Fruit fly (Drosophila melanogaster) whole organism, wandering third instar larva: ENCODE results near the gene CG4119.
A peak's percentile ranks its signal among the peaks of the same experiment; 100 is the strongest.

Experiments
- Abd-B ChIP-seq: fragments of >200 bp; optimal IDR thresholded peaks from 2 replicates; lab custom pipeline; 2017; ENCODE audit warnings: missing biosample characterization, missing genetic modification characterization
- CG9705 ChIP-seq: fragments of 200-800 bp; sonication (Bioruptor generic); optimal IDR thresholded peaks from 2 replicates; lab custom pipeline; 2018; ENCODE audit warnings: missing biosample characterization, mild to moderate bottlenecking, missing genetic modification characterization
- HLH106 ChIP-seq: fragments of 200-800 bp; optimal IDR thresholded peaks from 3 replicates; lab custom pipeline; 2019; ENCODE audit warnings: missing biosample characterization, mild to moderate bottlenecking, missing genetic modification characterization, moderate library complexity
- Hnf4 ChIP-seq: fragments of 200-800 bp; sonication (Bioruptor generic); optimal IDR thresholded peaks from 2 replicates; lab custom pipeline; 2016; ENCODE audit warnings: missing biosample characterization, mild to moderate bottlenecking, missing genetic modification characterization
- Jra ChIP-seq: sonication (Bioruptor generic); optimal IDR thresholded peaks from 2 replicates; lab custom pipeline; 2016; ENCODE audit warnings: missing biosample characterization, missing genetic modification characterization
- Mio ChIP-seq: sonication (Bioruptor generic); optimal IDR thresholded peaks from 2 replicates; lab custom pipeline; 2016; ENCODE audit warnings: missing biosample characterization, missing genetic modification characterization
- Myc ChIP-seq: fragments of >200 bp; optimal IDR thresholded peaks from 2 replicates; lab custom pipeline; 2017
- OdsH ChIP-seq: fragments of 200-800 bp; sonication (Bioruptor generic); optimal IDR thresholded peaks from 2 replicates; lab custom pipeline; 2016; ENCODE audit warnings: missing biosample characterization, mild to moderate bottlenecking, missing genetic modification characterization
- Rel ChIP-seq, 2 experiments: fragments of 200-800 bp; sonication (Bioruptor generic) in 1 of 2; optimal IDR thresholded peaks; 2 replicates in 1 of 2; 3 replicates in 1 of 2; lab custom pipeline; 2016 to 2019; ENCODE audit warnings: mild to moderate bottlenecking in 2 of 2, missing biosample characterization in 2 of 2, missing genetic modification characterization in 2 of 2, moderate library complexity in 1 of 2
- Sp1 ChIP-seq: fragments of 200-800 bp; sonication (Bioruptor generic); optimal IDR thresholded peaks from 3 replicates; lab custom pipeline; 2019; ENCODE audit warnings: missing biosample characterization, mild to moderate bottlenecking, missing genetic modification characterization, moderate library complexity
- Vsx2 ChIP-seq: fragments of 200-300, 225-300 bp; sonication (Bioruptor generic); optimal IDR thresholded peaks from 2 replicates; lab custom pipeline; 2018; ENCODE audit warnings: missing biosample characterization, missing genetic modification characterization; ENCODE audit not compliant: partially characterized antibody
- br ChIP-seq: fragments of 200-800 bp; sonication (Bioruptor generic); optimal IDR thresholded peaks from 2 replicates; lab custom pipeline; 2016; ENCODE audit warnings: missing biosample characterization, missing genetic modification characterization
- brk ChIP-seq: fragments of 200-800 bp; sonication (Bioruptor generic); optimal IDR thresholded peaks from 2 replicates; lab custom pipeline; 2016; ENCODE audit warnings: missing biosample characterization, mild to moderate bottlenecking, missing genetic modification characterization
- dl ChIP-seq, 2 experiments: fragments of 175-275, 200-275 bp in 1 of 2; fragments of 200-275 bp in 1 of 2; sonication (Bioruptor generic); optimal IDR thresholded peaks; lab custom pipeline; 2018; ENCODE audit warnings: mild to moderate bottlenecking in 2 of 2, missing biosample characterization in 2 of 2, missing genetic modification characterization in 2 of 2, moderate library complexity in 2 of 2; ENCODE audit not compliant: partially characterized antibody in 2 of 2, insufficient read depth in 1 of 2
- dmrt93B ChIP-seq: fragments of 200-800 bp; sonication (Bioruptor generic); optimal IDR thresholded peaks from 2 replicates; lab custom pipeline; 2018; ENCODE audit warnings: missing biosample characterization, mild to moderate bottlenecking, missing genetic modification characterization
- dsf ChIP-seq: sonication (Bioruptor generic); optimal IDR thresholded peaks from 2 replicates; lab custom pipeline; 2016; ENCODE audit warnings: missing biosample characterization, missing genetic modification characterization, borderline replicate concordance
- ey ChIP-seq: fragments of 200-800 bp; sonication (Bioruptor generic); optimal IDR thresholded peaks from 2 replicates; lab custom pipeline; 2016; ENCODE audit warnings: missing biosample characterization, missing genetic modification characterization
- foxo ChIP-seq, 2 experiments: fragments of 200-800 bp; sonication (Bioruptor generic); optimal IDR thresholded peaks; 2 replicates in 1 of 2; 3 replicates in 1 of 2; lab custom pipeline; 2016 to 2017; ENCODE audit warnings: missing biosample characterization in 2 of 2, missing genetic modification characterization in 2 of 2
- fru ChIP-seq: fragments of 200-800 bp; sonication (Bioruptor generic); optimal IDR thresholded peaks from 3 replicates; lab custom pipeline; 2016; ENCODE audit warnings: missing biosample characterization, mild to moderate bottlenecking, missing genetic modification characterization
- h ChIP-seq: fragments of 200-800 bp; sonication (Bioruptor generic); optimal IDR thresholded peaks from 3 replicates; lab custom pipeline; 2016; ENCODE audit warnings: missing biosample characterization, mild to moderate bottlenecking, missing genetic modification characterization
- lola ChIP-seq: fragments of >200 bp; optimal IDR thresholded peaks from 2 replicates; lab custom pipeline; 2017; ENCODE audit warnings: missing biosample characterization, missing genetic modification characterization
- pan ChIP-seq: fragments of >200 bp; optimal IDR thresholded peaks from 2 replicates; lab custom pipeline; 2017
- psq ChIP-seq: fragments of 200-800 bp; sonication (Bioruptor generic); optimal IDR thresholded peaks from 3 replicates; lab custom pipeline; 2017; ENCODE audit warnings: missing biosample characterization, mild to moderate bottlenecking, missing genetic modification characterization, moderate library complexity
- rgr ChIP-seq: fragments of 200-800 bp; sonication (Bioruptor generic); optimal IDR thresholded peaks from 3 replicates; lab custom pipeline; 2016; ENCODE audit warnings: missing biosample characterization, mild to moderate bottlenecking, missing genetic modification characterization
- sage ChIP-seq: fragments of 200-800 bp; sonication (Bioruptor generic); optimal IDR thresholded peaks from 2 replicates; lab custom pipeline; 2016; ENCODE audit warnings: missing biosample characterization, mild to moderate bottlenecking, missing genetic modification characterization
- tai ChIP-seq: sonication (Bioruptor generic); optimal IDR thresholded peaks from 2 replicates; lab custom pipeline; 2016; ENCODE audit warnings: missing biosample characterization, missing genetic modification characterization
- usp ChIP-seq: fragments of >200 bp; optimal IDR thresholded peaks from 2 replicates; lab custom pipeline; 2017; ENCODE audit warnings: missing biosample characterization, missing genetic modification characterization
- woc ChIP-seq: sonication (Bioruptor generic); optimal IDR thresholded peaks from 2 replicates; lab custom pipeline; 2016; ENCODE audit warnings: missing biosample characterization, mild to moderate bottlenecking, missing genetic modification characterization

The CG4119 gene

dm6 chrX:5717741-5718475 is 52.1 kb downstream of the CG4119 start, which contains the start of gene CG33080:
CG33080 (minus strand) TSS chrX:5717778.
- no peak for TF ChIP-seq psq (GFP tag; lab: Kevin White, UChicago)
- TF ChIP-seq Abd-B (GFP tag; lab: Kevin White, UChicago), result no peak
- TF ChIP-seq foxo (GFP tag; optimal IDR thresholded peaks at IDR 0.05; lab: Kevin White, UChicago), result peak in 1 of 2 experiments; percentile 23
- peak; percentile 55 for TF ChIP-seq h (GFP tag; lab: Kevin White, UChicago)
- no peak for TF ChIP-seq Mio
- peak; percentile 7 for TF ChIP-seq HLH106 (tag; lab: Kevin White, UChicago)
- peak; percentile 1 for TF ChIP-seq fru
- TF ChIP-seq Hnf4 (GFP tag; lab: Kevin White, UChicago), result peak; percentile 27
- no peak for TF ChIP-seq brk (GFP tag; lab: Kevin White, UChicago)
- peak; percentile 13 for TF ChIP-seq rgr (GFP tag; lab: Kevin White, UChicago)
- no peak for TF ChIP-seq woc (GFP tag; lab: Kevin White, UChicago)
- peak; percentile 97 for TF ChIP-seq Vsx2 (GFP tag; lab: Kevin White, UChicago)
- TF ChIP-seq usp, result no peak
- peak; percentile 15 for TF ChIP-seq br (GFP tag; lab: Kevin White, UChicago)

- TF ChIP-seq CG9705 (GFP tag; lab: Kevin White, UChicago) (peak; percentile 59), ey (GFP tag; lab: Kevin White, UChicago) (peak; percentile 46), Jra (no peak), sage (GFP tag; lab: Kevin White, UChicago) (peak; percentile 52), psq (GFP tag; lab: Kevin White, UChicago) (peak; percentile 55), br (GFP tag; lab: Kevin White, UChicago) (peak; percentile 39), pan (lab: Kevin White, UChicago) (no peak), fru (peak; percentile 67), lola (GFP tag; lab: Kevin White, UChicago) (no peak), Mio (no peak), dl (GFP tag; optimal IDR thresholded peaks at IDR 0.05; lab: Kevin White, UChicago; ENCODE audit: insufficient read depth in 1 of 2, partially characterized antibody in 2 of 2) (no peak), foxo (GFP tag; optimal IDR thresholded peaks at IDR 0.05; lab: Kevin White, UChicago) (peak in 1 of 2 experiments; percentile 83), woc (GFP tag; lab: Kevin White, UChicago) (no peak), dmrt93B (GFP tag; lab: Kevin White, UChicago) (peak; percentile 42), brk (GFP tag; lab: Kevin White, UChicago) (peak; percentile 45), rgr (GFP tag; lab: Kevin White, UChicago) (peak; percentile 84), Rel (GFP tag; optimal IDR thresholded peaks at IDR 0.05; lab: Kevin White, UChicago) (no peak), Rel (tag; optimal IDR thresholded peaks at IDR 0.05; lab: Kevin White, UChicago) (peak; percentile 67), dsf (GFP tag; lab: Kevin White, UChicago) (no peak), tai (GFP tag; lab: Kevin White, UChicago) (no peak), h (GFP tag; lab: Kevin White, UChicago) (peak; percentile 70), Myc (no peak), HLH106 (tag; lab: Kevin White, UChicago) (peak; percentile 84), Sp1 (GFP tag; lab: Kevin White, UChicago) (peak; percentile 81), Hnf4 (GFP tag; lab: Kevin White, UChicago) (peak; percentile 55), OdsH (GFP tag; lab: Kevin White, UChicago) (peak; percentile 72)
Measured at dm6 chrX:5718476-5719012, 52.7 kb downstream of the CG4119 start.
